Worm (Caenorhabditis elegans) whole organism, young adult: Measurements from ENCODE around the gene srh-1.

Experiments used
- F57C9.4 ChIP-seq: sonication (generic microtip); optimal IDR thresholded peaks from 2 replicates; lab custom pipeline; 2017; ENCODE audit warnings: mild to moderate bottlenecking, missing genetic modification characterization, missing compliant biosample characterization
- T07F8.4 ChIP-seq: sonication (generic microtip); optimal IDR thresholded peaks from 2 replicates; lab custom pipeline; 2016; ENCODE audit warnings: mild to moderate bottlenecking, missing genetic modification characterization, moderate library complexity, missing compliant biosample characterization
- dpff-1 ChIP-seq: sonication (generic microtip); optimal IDR thresholded peaks from 2 replicates; lab custom pipeline; 2017; ENCODE audit warnings: mild to moderate bottlenecking, missing genetic modification characterization, missing compliant biosample characterization
- ets-4 ChIP-seq: fragments of 200-800 bp; sonication (Bioruptor generic); optimal IDR thresholded peaks from 2 replicates; lab custom pipeline; 2018; ENCODE audit warnings: mild to moderate bottlenecking, missing genetic modification characterization, missing compliant biosample characterization
- hsf-1 ChIP-seq: fragments of 200-800 bp; sonication (Bioruptor generic); IDR thresholded peaks from 2 replicates; pipeline ENCODE4 v1.3.6; 2022; ENCODE audit warnings: missing genetic modification reagents, missing genetic modification characterization, missing compliant biosample characterization
- madf-6 ChIP-seq: fragments of 200-800 bp; sonication (Bioruptor generic); IDR thresholded peaks from 2 replicates; pipeline ENCODE4 v1.3.6; 2022; ENCODE audit warnings: missing genetic modification reagents, missing genetic modification characterization, missing compliant biosample characterization
- nhr-179 ChIP-seq: sonication (generic microtip); optimal IDR thresholded peaks from 2 replicates; lab custom pipeline; 2016; ENCODE audit warnings: mild to moderate bottlenecking, missing genetic modification characterization, missing compliant biosample characterization
- pha-4 ChIP-seq: fragments of 150-350 bp; sonication (generic microtip); optimal IDR thresholded peaks from 2 replicates; lab custom pipeline; 2014; ENCODE audit warnings: missing biosample characterization, missing genetic modification reagents, missing genetic modification characterization
- repo-1 ChIP-seq: sonication (generic microtip); optimal IDR thresholded peaks from 2 replicates; lab custom pipeline; 2017; ENCODE audit warnings: mild to moderate bottlenecking, missing genetic modification characterization, missing compliant biosample characterization

ce11 chrV:11436407-11436806 lies 49.3 kb upstream of the srh-1 start:
- TF ChIP-seq T07F8.4 (tag; lab: Kevin White, UChicago) = no peak
- TF ChIP-seq ets-4 = no peak
- no peak for TF ChIP-seq pha-4 (tag; lab: Kevin White, UChicago)
- no peak for TF ChIP-seq F57C9.4 (tag; lab: Kevin White, UChicago)
- TF ChIP-seq dpff-1 (tag; lab: Kevin White, UChicago) = no peak
- no peak for TF ChIP-seq nhr-179 (tag; lab: Kevin White, UChicago)
- TF ChIP-seq repo-1 (tag; lab: Kevin White, UChicago) = no peak
- TF ChIP-seq madf-6 (GFP tag; lab: Robert Waterston, UW) = no peak
- no peak for TF ChIP-seq hsf-1 (GFP tag; lab: Robert Waterston, UW)
